Worm (Caenorhabditis elegans): ENCODE results near the gene mrpl-49.

Gene mrpl-49

DNA sequence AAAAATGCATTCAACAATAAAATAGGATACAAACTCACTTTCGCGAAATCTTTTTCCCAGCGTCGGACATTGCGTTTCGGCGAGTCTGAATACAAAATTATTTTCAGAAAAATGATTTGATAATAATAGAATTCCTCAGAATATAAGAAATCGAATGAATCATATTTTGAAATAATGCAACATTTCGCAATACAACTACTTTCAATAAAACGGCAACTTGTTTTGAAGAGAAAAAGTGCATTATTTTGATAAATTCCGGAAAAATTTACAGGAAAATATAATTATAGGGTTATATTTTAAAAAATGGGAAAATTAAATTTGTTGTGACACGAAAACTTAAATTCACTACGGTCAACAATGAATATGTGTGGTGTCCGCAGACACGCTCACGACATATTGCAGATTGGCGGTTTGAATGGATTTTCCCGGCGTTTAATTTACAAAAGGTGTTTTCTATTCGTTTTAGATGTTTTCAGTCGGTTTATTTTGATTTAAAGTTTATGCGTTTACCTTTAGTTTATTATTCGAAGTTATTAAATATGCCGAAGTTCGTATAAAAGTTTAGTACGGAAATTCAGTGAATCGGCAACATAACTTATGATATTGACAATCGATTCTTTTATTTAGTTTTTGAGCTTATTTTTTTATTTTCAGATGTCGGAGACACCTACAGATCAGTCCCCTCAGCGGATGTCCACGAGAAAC is 35.0 kb downstream of the mrpl-49 start, which contains the start of the genes abcf-1 and scc-3:
Gene abcf-1, minus strand, starts transcription at position 85 of the 705 bp plus-strand sequence.
Gene scc-3, plus strand, starts transcription at position 655 of the 705 bp plus-strand sequence.
- peak; percentile 27 for TF ChIP-seq T20F7.1 (GFP tag; optimal IDR thresholded peaks at IDR 0.05)
- TF ChIP-seq jun-1 (tag; optimal IDR thresholded peaks at IDR 0.05): no peak
- no peak for TF ChIP-seq daf-16 (GFP tag; optimal IDR thresholded peaks at IDR 0.05)
- TF ChIP-seq daf-16 (tag; optimal IDR thresholded peaks at IDR 0.05): peak; percentile 60
- peak; percentile 84 for TF ChIP-seq zip-2 (tag; optimal IDR thresholded peaks at IDR 0.05)
- TF ChIP-seq hlh-30 (tag; optimal IDR thresholded peaks at IDR 0.05; ENCODE audit: insufficient read depth): peak; percentile 23
- TF ChIP-seq dmd-6 (GFP tag; IDR thresholded peaks at IDR 0.05): no peak
- TF ChIP-seq dpl-1 (GFP tag; optimal IDR thresholded peaks at IDR 0.05): peak; percentile 32
- peak in 1 of 2 experiments; percentile 96 for TF ChIP-seq lsy-2 (tag; optimal IDR thresholded peaks at IDR 0.05)

- TF ChIP-seq lin-1 (GFP tag; IDR thresholded peaks at IDR 0.05) (no peak), unc-62 (GFP tag; optimal IDR thresholded peaks at IDR 0.05 in 1 of 2) (peak in 1 of 2 experiments; percentile 47), unc-62 (tag; optimal IDR thresholded peaks at IDR 0.05) (no peak), duxl-1 (tag; optimal IDR thresholded peaks at IDR 0.05; ENCODE audit: poor library complexity) (no peak), nhr-25 (tag; optimal IDR thresholded peaks at IDR 0.05; ENCODE audit: borderline replicate concordance, insufficient read depth) (no peak)
These were observed 40.5 kb downstream of the mrpl-49 start, which contains the start of gene srt-43 for ce11 chrV:12768946-12769345. Gene srt-43 (plus strand): TSS chrV:12769246.

- TF ChIP-seq pqm-1 (tag; optimal IDR thresholded peaks at IDR 0.05) (no peak), mxl-3 (GFP tag; optimal IDR thresholded peaks at IDR 0.05) (no peak), daf-8 (GFP tag; IDR thresholded peaks at IDR 0.05) (no peak)
These were observed 44.8 kb downstream of the mrpl-49 start, which contains the start of gene ZC455.1 for ce11 chrV:12773222-12773621. Gene ZC455.1 (plus strand): TSS chrV:12773522.

ce11 chrV:12773852-12774251 is 45.4 kb downstream of the mrpl-49 start:
- no peak for TF ChIP-seq Y5F2A.4 (GFP tag; optimal IDR thresholded peaks at IDR 0.05)
- TF ChIP-seq egl-43 (GFP tag; IDR thresholded peaks at IDR 0.05): no peak
- no peak for TF ChIP-seq saeg-2 (GFP tag; IDR thresholded peaks at IDR 0.05)
- TF ChIP-seq R02D3.7 (tag; optimal IDR thresholded peaks at IDR 0.05): no peak
- TF ChIP-seq F49E8.2 (tag; optimal IDR thresholded peaks at IDR 0.05; ENCODE audit: borderline replicate concordance): no peak
- TF ChIP-seq lin-39 (tag; optimal IDR thresholded peaks at IDR 0.05): no peak
- no peak for TF ChIP-seq nhr-237 (tag; optimal IDR thresholded peaks at IDR 0.05)
- no peak for TF ChIP-seq zip-2 (tag; optimal IDR thresholded peaks at IDR 0.05)
